Worm (Caenorhabditis elegans): ENCODE data around the gene ZK355.3.

The ZK355.3 gene

DNA sequence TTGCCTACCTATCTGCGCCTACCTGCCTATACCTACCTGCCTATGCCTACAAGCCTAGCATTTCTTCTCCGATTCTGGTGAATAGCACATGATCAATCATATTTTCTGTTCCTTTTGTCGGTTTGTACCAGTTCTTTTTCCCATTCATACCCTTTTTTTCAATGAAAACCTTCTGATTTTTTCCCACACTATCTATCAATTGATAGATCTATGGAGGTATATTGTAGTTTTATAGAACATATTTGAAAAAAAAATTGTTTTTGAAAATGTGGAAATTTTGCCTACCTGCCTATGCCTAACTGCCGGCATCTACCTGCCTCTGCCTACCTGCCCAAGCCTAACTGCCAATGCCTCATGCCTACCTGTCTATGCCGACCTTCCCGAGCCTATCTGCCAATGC is 36.2 kb upstream of the ZK355.3 start:
- TF ChIP-seq hnd-1 (tag; optimal IDR thresholded peaks at IDR 0.05) (no peak), sea-1 (GFP tag; conservative IDR thresholded peaks at IDR 0.05) (no peak), hmbx-1 (tag; optimal IDR thresholded peaks at IDR 0.05) (no peak), pes-1 (GFP tag; IDR thresholded peaks at IDR 0.05) (no peak), B0310.2 (tag; optimal IDR thresholded peaks at IDR 0.05) (no peak), scrt-1 (GFP tag; IDR thresholded peaks at IDR 0.05) (no peak), hmg-4 (GFP tag; optimal IDR thresholded peaks at IDR 0.05) (no peak), tbx-11 (GFP tag; IDR thresholded peaks at IDR 0.05) (no peak), F13C5.2 (tag; optimal IDR thresholded peaks at IDR 0.05) (no peak), tbx-37 (GFP tag; conservative IDR thresholded peaks at IDR 0.05) (no peak), ceh-36 (tag; optimal IDR thresholded peaks at IDR 0.05) (no peak), tra-4 (tag; optimal IDR thresholded peaks at IDR 0.05) (no peak), ets-7 (tag; optimal IDR thresholded peaks at IDR 0.05) (no peak), aly-1 (tag; optimal IDR thresholded peaks at IDR 0.05) (no peak), ceh-13 (GFP tag; optimal IDR thresholded peaks at IDR 0.05) (no peak), flt-1 (GFP tag; IDR thresholded peaks at IDR 0.05) (no peak), ama-1 (optimal IDR thresholded peaks at IDR 0.05) (no peak)

DNA sequence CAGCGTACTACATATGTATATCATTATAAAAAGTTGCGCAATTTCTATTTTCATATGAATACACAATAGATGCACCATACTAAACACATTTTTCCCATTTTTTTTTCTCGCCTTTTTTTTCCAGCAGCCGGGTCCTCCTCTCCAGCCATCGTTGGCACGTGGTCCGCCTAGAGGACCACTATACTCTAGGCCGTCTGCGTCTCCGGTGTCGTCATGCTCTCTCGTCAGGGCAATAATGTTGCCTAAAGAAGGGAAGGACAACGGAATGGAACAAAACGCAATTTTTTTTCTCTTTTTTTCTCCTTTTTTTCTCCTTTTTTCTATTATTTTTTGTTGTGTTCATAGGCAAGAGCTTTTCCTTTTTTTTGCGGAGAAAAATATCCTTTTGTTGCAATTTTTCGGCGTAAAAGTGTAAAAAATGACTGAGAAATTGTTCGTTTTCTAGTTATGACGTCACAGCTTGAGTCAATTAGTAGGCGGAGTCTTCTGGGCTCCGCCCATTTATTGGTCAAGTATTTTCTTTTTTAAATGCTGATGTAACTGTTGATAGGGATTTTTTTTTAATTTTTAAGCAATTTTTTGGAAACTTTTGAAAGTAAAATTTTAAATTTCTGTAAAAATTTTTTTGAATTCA is 35.2 kb upstream of the ZK355.3 start:
- TF ChIP-seq ets-7 (tag; optimal IDR thresholded peaks at IDR 0.05) = no peak
- TF ChIP-seq hnd-1 (tag; optimal IDR thresholded peaks at IDR 0.05) = no peak
- TF ChIP-seq ceh-36 (tag; optimal IDR thresholded peaks at IDR 0.05) = no peak

DNA sequence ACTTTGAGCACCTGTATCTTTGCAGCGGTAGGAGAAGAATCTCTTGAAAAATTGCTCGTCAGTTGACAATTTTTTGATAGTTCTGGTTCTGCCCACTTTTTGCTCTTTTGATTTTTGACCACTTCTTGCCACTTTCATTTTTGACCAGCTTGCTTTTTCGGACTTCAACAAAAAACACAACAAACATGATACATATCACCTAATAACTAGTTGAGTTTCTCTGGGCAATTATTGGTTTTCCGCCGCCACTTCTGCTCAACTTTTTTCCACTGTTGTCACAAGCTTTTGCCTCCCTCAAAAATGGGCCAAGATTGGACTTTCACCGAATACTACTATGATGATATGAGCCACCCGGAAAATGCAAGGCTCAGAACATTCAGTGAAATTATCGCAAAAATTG is 30.9 kb upstream of the ZK355.3 start, which contains the start of gene srw-60:
Gene srw-60, plus strand, starts transcription at position 301 of the 400 bp plus-strand sequence.
- TF ChIP-seq ceh-13 (GFP tag; optimal IDR thresholded peaks at IDR 0.05) (no peak), F13C5.2 (tag; optimal IDR thresholded peaks at IDR 0.05) (no peak), aly-1 (tag; optimal IDR thresholded peaks at IDR 0.05) (no peak), B0310.2 (tag; optimal IDR thresholded peaks at IDR 0.05) (no peak), hmg-4 (GFP tag; optimal IDR thresholded peaks at IDR 0.05) (no peak), sea-1 (GFP tag; conservative IDR thresholded peaks at IDR 0.05) (no peak), tbx-11 (GFP tag; IDR thresholded peaks at IDR 0.05) (no peak), hmbx-1 (tag; optimal IDR thresholded peaks at IDR 0.05) (no peak), pes-1 (GFP tag; IDR thresholded peaks at IDR 0.05) (no peak), flt-1 (GFP tag; IDR thresholded peaks at IDR 0.05) (no peak), hnd-1 (tag; optimal IDR thresholded peaks at IDR 0.05) (no peak)

DNA sequence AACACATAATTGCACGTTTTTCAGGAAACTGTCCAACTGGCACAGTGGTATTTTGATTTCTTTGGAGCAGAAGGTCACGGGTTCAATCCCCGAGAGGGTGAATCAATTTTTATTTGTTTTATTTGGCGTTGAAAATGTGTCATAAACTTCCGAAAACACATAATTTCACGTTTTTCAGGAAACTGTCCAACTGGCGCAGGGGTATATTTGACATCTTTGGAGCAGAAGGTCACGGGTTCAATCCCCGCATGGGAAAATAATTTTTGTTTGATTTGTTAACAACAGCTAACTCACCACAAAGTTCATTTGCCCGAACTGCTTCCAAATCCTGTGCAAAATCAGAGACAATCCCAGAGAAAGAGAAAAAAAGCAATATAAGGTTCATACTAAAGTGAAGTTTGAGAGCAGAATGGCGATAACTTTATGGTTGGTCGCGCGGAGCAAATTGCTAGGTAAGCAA is 28.3 kb upstream of the ZK355.3 start, which contains the start of gene irld-48:
Gene irld-48, plus strand, starts transcription at position 410 of the 460 bp plus-strand sequence.
- TF ChIP-seq tra-4 (tag; optimal IDR thresholded peaks at IDR 0.05) (no peak), B0310.2 (tag; optimal IDR thresholded peaks at IDR 0.05) (no peak), hnd-1 (tag; optimal IDR thresholded peaks at IDR 0.05) (no peak), pes-1 (GFP tag; IDR thresholded peaks at IDR 0.05) (no peak), ceh-36 (tag; optimal IDR thresholded peaks at IDR 0.05) (no peak), scrt-1 (GFP tag; IDR thresholded peaks at IDR 0.05) (no peak)

DNA sequence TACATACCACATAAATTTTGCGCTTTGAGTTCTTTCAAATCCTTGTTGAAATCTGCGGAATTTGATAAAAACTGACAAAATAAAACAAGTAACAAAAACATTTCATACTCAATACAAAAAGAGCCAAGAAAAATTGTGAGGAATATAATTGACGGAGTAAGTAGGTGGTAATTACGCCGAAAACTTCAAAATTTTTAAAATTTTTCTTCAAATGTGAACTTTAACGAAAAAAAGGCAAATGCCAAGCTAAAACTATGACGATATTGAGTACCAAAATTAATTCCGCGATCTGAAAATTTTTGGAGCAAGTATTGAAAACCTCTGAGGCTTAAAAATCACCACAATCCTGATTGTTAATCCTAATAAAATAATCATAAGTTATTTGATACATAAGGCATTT is 25.2 kb upstream of the ZK355.3 start, which contains the start of gene irld-51:
Gene irld-51, minus strand, starts transcription at position 101 of the 400 bp plus-strand sequence.
- TF ChIP-seq aly-1 (tag; optimal IDR thresholded peaks at IDR 0.05) (no peak), hmbx-1 (tag; optimal IDR thresholded peaks at IDR 0.05) (no peak), hnd-1 (tag; optimal IDR thresholded peaks at IDR 0.05) (no peak), hmg-4 (GFP tag; optimal IDR thresholded peaks at IDR 0.05) (no peak), ama-1 (optimal IDR thresholded peaks at IDR 0.05) (no peak), pes-1 (GFP tag; IDR thresholded peaks at IDR 0.05) (no peak), scrt-1 (GFP tag; IDR thresholded peaks at IDR 0.05) (no peak), tbx-11 (GFP tag; IDR thresholded peaks at IDR 0.05) (no peak), ceh-13 (GFP tag; optimal IDR thresholded peaks at IDR 0.05) (no peak), ets-7 (tag; optimal IDR thresholded peaks at IDR 0.05) (no peak), tbx-37 (GFP tag; conservative IDR thresholded peaks at IDR 0.05) (no peak), flt-1 (GFP tag; IDR thresholded peaks at IDR 0.05) (no peak), F13C5.2 (tag; optimal IDR thresholded peaks at IDR 0.05) (no peak), ceh-36 (tag; optimal IDR thresholded peaks at IDR 0.05) (no peak), sea-1 (GFP tag; conservative IDR thresholded peaks at IDR 0.05) (no peak)

DNA sequence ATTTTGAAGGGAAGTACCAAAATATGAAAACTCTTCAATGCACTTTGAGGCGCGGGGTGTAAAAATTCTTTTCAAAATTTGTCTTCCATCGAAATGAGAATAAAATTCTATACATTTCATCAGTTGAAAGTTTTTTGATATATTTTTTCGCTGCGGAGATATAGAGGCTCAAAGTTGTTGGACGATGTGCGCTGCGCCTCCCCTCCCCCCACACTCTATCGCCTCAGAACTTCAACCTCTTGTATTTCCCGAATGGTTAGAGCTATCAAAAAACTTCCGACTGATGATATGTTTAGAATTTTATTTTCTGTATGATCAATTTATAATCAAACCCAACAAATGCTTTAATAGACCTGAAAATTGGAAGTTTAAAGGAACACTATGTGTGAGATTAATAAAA is 21.2 kb upstream of the ZK355.3 start:
- no peak for TF ChIP-seq pes-1 (GFP tag; IDR thresholded peaks at IDR 0.05)
- TF ChIP-seq tra-4 (tag; optimal IDR thresholded peaks at IDR 0.05) = no peak
- TF ChIP-seq hmbx-1 (tag; optimal IDR thresholded peaks at IDR 0.05) = no peak
- no peak for TF ChIP-seq tbx-37 (GFP tag; conservative IDR thresholded peaks at IDR 0.05)
- TF ChIP-seq B0310.2 (tag; optimal IDR thresholded peaks at IDR 0.05) = no peak
- no peak for TF ChIP-seq ama-1 (optimal IDR thresholded peaks at IDR 0.05)
- TF ChIP-seq sea-1 (GFP tag; conservative IDR thresholded peaks at IDR 0.05) = no peak
- TF ChIP-seq hnd-1 (tag; optimal IDR thresholded peaks at IDR 0.05) = no peak
- TF ChIP-seq F13C5.2 (tag; optimal IDR thresholded peaks at IDR 0.05) = no peak
- TF ChIP-seq tbx-11 (GFP tag; IDR thresholded peaks at IDR 0.05) = no peak
- no peak for TF ChIP-seq flt-1 (GFP tag; IDR thresholded peaks at IDR 0.05)
- TF ChIP-seq ceh-13 (GFP tag; optimal IDR thresholded peaks at IDR 0.05) = no peak
- TF ChIP-seq scrt-1 (GFP tag; IDR thresholded peaks at IDR 0.05) = no peak
- no peak for TF ChIP-seq ceh-36 (tag; optimal IDR thresholded peaks at IDR 0.05)
- TF ChIP-seq aly-1 (tag; optimal IDR thresholded peaks at IDR 0.05) = no peak
- TF ChIP-seq hmg-4 (GFP tag; optimal IDR thresholded peaks at IDR 0.05) = no peak
- no peak for TF ChIP-seq ets-7 (tag; optimal IDR thresholded peaks at IDR 0.05)

DNA sequence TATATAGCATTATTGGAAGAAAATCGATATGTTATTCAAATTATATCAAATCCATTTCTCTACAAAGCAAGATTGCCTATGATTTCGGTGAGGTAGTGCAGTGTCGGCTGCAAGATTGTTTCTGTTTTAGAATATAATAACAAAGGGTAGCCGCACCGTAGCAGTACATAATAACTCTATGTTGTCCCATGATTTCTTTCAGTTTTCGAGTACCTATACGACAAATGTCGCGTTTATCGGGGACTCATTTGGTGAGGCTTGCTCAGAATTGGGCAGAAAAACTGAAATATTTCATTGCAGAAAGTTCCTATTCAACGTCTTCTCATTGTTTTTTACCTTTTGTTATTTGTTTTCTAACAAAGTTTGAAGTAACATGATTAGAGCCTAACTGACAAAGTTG is 19.0 kb upstream of the ZK355.3 start, which contains the start of gene srw-79:
Gene srw-79, plus strand, starts transcription at position 301 of the 400 bp plus-strand sequence.
- TF ChIP-seq sea-1 (GFP tag; conservative IDR thresholded peaks at IDR 0.05) (no peak), scrt-1 (GFP tag; IDR thresholded peaks at IDR 0.05) (no peak), tra-4 (tag; optimal IDR thresholded peaks at IDR 0.05) (no peak), hmbx-1 (tag; optimal IDR thresholded peaks at IDR 0.05) (no peak), pes-1 (GFP tag; IDR thresholded peaks at IDR 0.05) (no peak), ama-1 (optimal IDR thresholded peaks at IDR 0.05) (no peak), F13C5.2 (tag; optimal IDR thresholded peaks at IDR 0.05) (no peak), tbx-11 (GFP tag; IDR thresholded peaks at IDR 0.05) (no peak), aly-1 (tag; optimal IDR thresholded peaks at IDR 0.05) (no peak), tbx-37 (GFP tag; conservative IDR thresholded peaks at IDR 0.05) (no peak), hnd-1 (tag; optimal IDR thresholded peaks at IDR 0.05) (no peak), B0310.2 (tag; optimal IDR thresholded peaks at IDR 0.05) (no peak), ets-7 (tag; optimal IDR thresholded peaks at IDR 0.05) (no peak), hmg-4 (GFP tag; optimal IDR thresholded peaks at IDR 0.05) (no peak), flt-1 (GFP tag; IDR thresholded peaks at IDR 0.05) (no peak), ceh-13 (GFP tag; optimal IDR thresholded peaks at IDR 0.05) (no peak)

All from whole organism, early embryonic.